Worm (Caenorhabditis elegans): ENCODE measurements around the gene smf-2.
A peak's percentile ranks its signal among the peaks of the same experiment; 100 is the strongest.

The smf-2 gene

ce11 chrX:6750145-6750544, 31.6 kb upstream of the smf-2 start (continued):
- peak; percentile 50 for TF ChIP-seq efl-3 (GFP tag; optimal IDR thresholded peaks at IDR 0.05)

ce11 chrX:6749124-6749822, 30.8 kb upstream of the smf-2 start:
- TF ChIP-seq snu-23 (GFP tag; optimal IDR thresholded peaks at IDR 0.05), result peak; percentile 76
- no peak for TF ChIP-seq dsc-1 (tag; optimal IDR thresholded peaks at IDR 0.05)
- peak; percentile 32 for TF ChIP-seq mep-1 (tag; optimal IDR thresholded peaks at IDR 0.05)
- no peak for TF ChIP-seq ces-1 (GFP tag; optimal IDR thresholded peaks at IDR 0.05)
- no peak for TF ChIP-seq ama-1 (optimal IDR thresholded peaks at IDR 0.05)
- peak; percentile 31 to 43 for TF ChIP-seq lsy-2 (tag; optimal IDR thresholded peaks at IDR 0.05)
- peak; percentile 30 for TF ChIP-seq nhr-77 (tag; optimal IDR thresholded peaks at IDR 0.05)
- TF ChIP-seq nhr-47 (tag; optimal IDR thresholded peaks at IDR 0.05), result peak; percentile 72
- TF ChIP-seq nhr-90 (tag; optimal IDR thresholded peaks at IDR 0.05; ENCODE audit: poor library complexity), result peak; percentile 75
- TF ChIP-seq swsn-7 (tag; optimal IDR thresholded peaks at IDR 0.05), result peak; percentile 8
- TF ChIP-seq lin-14 (GFP tag; optimal IDR thresholded peaks at IDR 0.05), result peak; percentile 88
- no peak for TF ChIP-seq isw-1 (GFP tag; IDR thresholded peaks at IDR 0.05)
- TF ChIP-seq grh-1 (GFP tag; IDR thresholded peaks at IDR 0.05), result peak; percentile 60
- peak; percentile 41; the same call in 1 of the 2 replicates for TF ChIP-seq ceh-88 (GFP tag; IDR thresholded peaks at IDR 0.05)
- no peak for TF ChIP-seq ets-5 (GFP tag; IDR thresholded peaks at IDR 0.05)
- TF ChIP-seq lir-3 (tag; optimal IDR thresholded peaks at IDR 0.05; ENCODE audit: poor library complexity), result peak; percentile 38
- TF ChIP-seq alr-1 (tag; optimal IDR thresholded peaks at IDR 0.05; ENCODE audit: borderline replicate concordance), result no peak
- TF ChIP-seq ceh-8 (GFP tag; optimal IDR thresholded peaks at IDR 0.05), result no peak
- TF ChIP-seq pax-3 (tag; optimal IDR thresholded peaks at IDR 0.05), result no peak
- TF ChIP-seq elt-3 (tag; optimal IDR thresholded peaks at IDR 0.05), result peak in 4 of 6 experiments; percentile 62 to 94 (median 77)
- no peak for TF ChIP-seq nhr-28 (tag; optimal IDR thresholded peaks at IDR 0.05)
- peak; percentile 60 for TF ChIP-seq lin-13 (GFP tag; optimal IDR thresholded peaks at IDR 0.05)
- peak; percentile 94 for TF ChIP-seq elt-2 (tag; optimal IDR thresholded peaks at IDR 0.05)
- TF ChIP-seq fkh-10 (GFP tag; optimal IDR thresholded peaks at IDR 0.05), result no peak
- TF ChIP-seq C16A3.4 (tag; optimal IDR thresholded peaks at IDR 0.05), result peak; percentile 49
- peak; percentile 35 for TF ChIP-seq skn-1 (tag; optimal IDR thresholded peaks at IDR 0.05)
- peak; percentile 9 for TF ChIP-seq irx-1 (tag; optimal IDR thresholded peaks at IDR 0.05)
- peak; percentile 44 for TF ChIP-seq rnt-1 (tag; optimal IDR thresholded peaks at IDR 0.05)
- TF ChIP-seq lin-35 (GFP tag; optimal IDR thresholded peaks at IDR 0.05), result peak in 1 of 2 experiments; percentile 76
- TF ChIP-seq nhr-85 (tag), result peak; percentile 96
- peak in 1 of 2 experiments; percentile 3 for TF ChIP-seq efl-1 (optimal IDR thresholded peaks at IDR 0.05)
- TF ChIP-seq efl-1 (GFP tag; optimal IDR thresholded peaks at IDR 0.05 in 1 of 2), result peak; percentile 9 to 90
- TF ChIP-seq zip-4 (GFP tag; optimal IDR thresholded peaks at IDR 0.05), result no peak
- TF ChIP-seq unc-130 (tag; optimal IDR thresholded peaks at IDR 0.05), result peak; percentile 85
- TF ChIP-seq aha-1 (tag; optimal IDR thresholded peaks at IDR 0.05), result no peak
- 0 out of 2 replicates have a peak, but pooled peaks have one; percentile 18 for TF ChIP-seq mab-9 (GFP tag; IDR thresholded peaks at IDR 0.05)
- peak; percentile 89 for TF ChIP-seq nhr-19 (GFP tag; conservative IDR thresholded peaks at IDR 0.05)
- no peak for TF ChIP-seq ztf-11 (tag; optimal IDR thresholded peaks at IDR 0.05)
- TF ChIP-seq jun-1 (tag; optimal IDR thresholded peaks at IDR 0.05), result no peak
- peak; percentile 40 for TF ChIP-seq xbp-1 (tag; optimal IDR thresholded peaks at IDR 0.05)
- TF ChIP-seq vab-15 (tag; optimal IDR thresholded peaks at IDR 0.05), result peak; percentile 25
- peak; percentile 85 for TF ChIP-seq ztf-4 (tag; optimal IDR thresholded peaks at IDR 0.05)
- TF ChIP-seq nhr-20 (tag; optimal IDR thresholded peaks at IDR 0.05), result peak; percentile 97
- no peak for TF ChIP-seq hlh-17 (GFP tag; optimal IDR thresholded peaks at IDR 0.05; ENCODE audit: borderline replicate concordance)
- TF ChIP-seq nhr-71 (tag; optimal IDR thresholded peaks at IDR 0.05), result peak; percentile 95
- TF ChIP-seq tlp-1 (tag; optimal IDR thresholded peaks at IDR 0.05), result no peak
- TF ChIP-seq tbx-2 (tag; optimal IDR thresholded peaks at IDR 0.05), result peak; percentile 74
- TF ChIP-seq mdl-1 (tag; optimal IDR thresholded peaks at IDR 0.05), result peak in 1 of 2 experiments; percentile 57
